Worm (Caenorhabditis elegans): ENCODE data around the gene K01A2.5.
A peak's percentile ranks its signal among the peaks of the same experiment; 100 is the strongest.

- TF ChIP-seq aly-2 (tag; optimal IDR thresholded peaks at IDR 0.05) = peak; percentile 23
- TF ChIP-seq pqm-1 (tag; optimal IDR thresholded peaks at IDR 0.05) = no peak
- peak; percentile 27 for TF ChIP-seq ztf-4 (tag; optimal IDR thresholded peaks at IDR 0.05)
- TF ChIP-seq lin-39 (tag; optimal IDR thresholded peaks at IDR 0.05) = peak; percentile 88
- TF ChIP-seq nhr-71 (tag; optimal IDR thresholded peaks at IDR 0.05) = peak; percentile 91
Measured at ce11 chrII:285627-286550, 15.2 kb upstream of the K01A2.5 start, which contains the start of gene B0432.10.
